Fruit fly (Drosophila melanogaster) whole organism, pupa: ENCODE data around the gene cd.

Source experiments
- CG10348 ChIP-seq: fragments of 200-800 bp; sonication (Bioruptor generic); IDR thresholded peaks from 2 replicates; pipeline ENCODE4 v1.3.6; 2022; ENCODE audit warnings: missing biosample characterization, missing genetic modification characterization
- CG12605 ChIP-seq: fragments of 200-800 bp; sonication (Bioruptor generic); IDR thresholded peaks from 2 replicates; pipeline ENCODE4 v1.3.6; 2022; ENCODE audit warnings: missing biosample characterization, missing genetic modification characterization
- CG14655 ChIP-seq: fragments of 200-800 bp; sonication (Bioruptor generic); optimal IDR thresholded peaks from 3 replicates; lab custom pipeline; 2017; ENCODE audit warnings: mild to moderate bottlenecking, missing biosample characterization, missing genetic modification reagents, missing genetic modification characterization
- CG15710 ChIP-seq: fragments of 200-800 bp; sonication (Bioruptor generic); optimal IDR thresholded peaks from 2 replicates; lab custom pipeline; 2018; ENCODE audit warnings: missing biosample characterization, mild to moderate bottlenecking, missing genetic modification characterization, moderate library complexity
- CG17806 ChIP-seq: fragments of 200-800 bp; sonication (Bioruptor generic); optimal IDR thresholded peaks from 2 replicates; lab custom pipeline; 2018; ENCODE audit warnings: missing biosample characterization, mild to moderate bottlenecking, missing genetic modification characterization, moderate library complexity
- CG32121 ChIP-seq: fragments of 200-800 bp; sonication (Bioruptor generic); IDR thresholded peaks from 2 replicates; pipeline ENCODE4 v1.3.6; 2022; ENCODE audit warnings: missing biosample characterization, missing genetic modification characterization
- CG34367 ChIP-seq: fragments of 200-800 bp; sonication (Bioruptor generic); optimal IDR thresholded peaks from 2 replicates; lab custom pipeline; 2018; ENCODE audit warnings: missing biosample characterization, mild to moderate bottlenecking, missing genetic modification characterization
- CG4496 ChIP-seq: fragments of 200-800 bp; sonication (Bioruptor generic); IDR thresholded peaks from 3 replicates; pipeline ENCODE4 v1.3.6; 2022; ENCODE audit warnings: missing biosample characterization, missing genetic modification characterization
- CG8159 ChIP-seq: fragments of 200-800 bp; sonication (Bioruptor generic); optimal IDR thresholded peaks from 3 replicates; lab custom pipeline; 2018; ENCODE audit warnings: missing biosample characterization, mild to moderate bottlenecking, missing genetic modification characterization, moderate library complexity
- CG8301 ChIP-seq: fragments of 200-800 bp; sonication (Bioruptor generic); optimal IDR thresholded peaks from 2 replicates; lab custom pipeline; 2018; ENCODE audit warnings: missing biosample characterization, mild to moderate bottlenecking, missing genetic modification characterization
- CG9948 ChIP-seq: fragments of 200-800 bp; sonication (Bioruptor generic); optimal IDR thresholded peaks from 2 replicates; lab custom pipeline; 2018; ENCODE audit warnings: missing biosample characterization, mild to moderate bottlenecking, missing genetic modification characterization, moderate library complexity
- D1 ChIP-seq: fragments of 200-800 bp; sonication (Bioruptor generic); optimal IDR thresholded peaks from 2 replicates; lab custom pipeline; 2018; ENCODE audit warnings: missing biosample characterization, mild to moderate bottlenecking, missing genetic modification characterization, moderate library complexity
- EcR ChIP-seq: fragments of 200-800 bp; sonication (Bioruptor generic); optimal IDR thresholded peaks from 3 replicates; lab custom pipeline; 2019; ENCODE audit warnings: missing biosample characterization, missing genetic modification characterization, mild to moderate bottlenecking, moderate library complexity, missing genetic modification reagents
- Ets98B ChIP-seq: fragments of 200-800 bp; sonication (Bioruptor generic); IDR thresholded peaks from 2 replicates; pipeline ENCODE4 v1.3.6; 2022; ENCODE audit warnings: missing biosample characterization, missing genetic modification characterization
- Pif1A ChIP-seq: fragments of 200-800 bp; sonication (Bioruptor generic); optimal IDR thresholded peaks from 3 replicates; lab custom pipeline; 2016; ENCODE audit warnings: missing biosample characterization, missing genetic modification characterization
- Pif1B ChIP-seq: fragments of 200-800 bp; sonication (Bioruptor generic); optimal IDR thresholded peaks from 3 replicates; lab custom pipeline; 2016; ENCODE audit warnings: missing biosample characterization, missing genetic modification characterization
- Snoo ChIP-seq: fragments of 200-800 bp; sonication (Bioruptor generic); optimal IDR thresholded peaks from 3 replicates; lab custom pipeline; 2017; ENCODE audit warnings: missing biosample characterization, mild to moderate bottlenecking, missing genetic modification characterization, inconsistent platforms
- fd96Ca ChIP-seq: fragments of 200-800 bp; sonication (Bioruptor generic); IDR thresholded peaks from 3 replicates; pipeline ENCODE4 v1.3.6; 2022; ENCODE audit warnings: missing biosample characterization, missing genetic modification characterization
- gl ChIP-seq: fragments of 200-800 bp; sonication (Bioruptor generic); optimal IDR thresholded peaks from 2 replicates; lab custom pipeline; 2018; ENCODE audit warnings: missing biosample characterization, mild to moderate bottlenecking, missing genetic modification characterization
- rn ChIP-seq: fragments of 200-800 bp; sonication (Bioruptor generic); IDR thresholded peaks from 2 replicates; pipeline ENCODE4 v1.3.6; 2022; ENCODE audit warnings: missing biosample characterization, missing genetic modification characterization

The cd gene

DNA sequence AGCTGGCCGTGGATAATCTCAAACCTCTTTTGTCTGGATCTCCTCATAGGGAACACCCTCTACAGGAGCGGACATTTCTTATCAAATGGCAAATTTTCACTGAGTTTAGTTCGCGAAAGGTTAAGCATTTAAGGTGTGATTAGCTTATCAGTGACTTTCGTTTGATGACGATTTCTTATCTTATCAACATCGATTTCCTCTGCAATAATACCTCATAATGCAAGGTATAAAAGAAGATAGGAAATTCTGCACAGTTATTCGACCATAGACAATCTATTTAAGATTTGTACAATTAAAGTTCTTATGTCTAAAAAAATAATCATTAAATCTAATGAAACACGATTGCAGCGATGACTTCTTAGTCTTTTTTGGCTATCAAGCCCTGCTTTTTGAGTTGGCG, 39.0 kb downstream of the cd start, which contains the start of gene Takl2:
Gene Takl2 (minus strand): TSS at position 101 of the 400 bp plus-strand sequence.
- no peak for TF ChIP-seq CG12605
- TF ChIP-seq CG10348 = no peak

DNA sequence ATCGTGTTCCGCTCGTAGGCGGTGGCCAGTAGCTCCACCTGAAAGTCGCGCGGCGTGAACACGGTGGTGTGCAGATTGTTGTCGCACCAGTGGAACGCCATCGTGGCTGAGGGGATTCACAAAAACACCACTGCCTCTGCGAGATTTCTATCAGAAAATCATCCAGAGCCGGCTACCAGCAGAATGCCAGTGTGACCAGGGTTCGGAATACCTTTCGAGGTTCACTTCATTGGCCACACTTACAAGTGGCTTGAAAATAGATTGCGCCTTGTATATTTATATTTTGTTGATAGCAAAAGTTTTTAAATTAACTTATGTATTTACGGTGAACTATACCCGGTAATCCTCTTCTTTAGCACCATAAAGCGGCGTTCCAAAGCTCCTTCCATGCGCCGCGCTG, 46.2 kb downstream of the cd start, which contains the start of the genes Dcr-1 and CG6985:
Gene Dcr-1 (minus strand): TSS at position 162 of the 400 bp plus-strand sequence.
Gene CG6985 (plus strand): TSS at position 221 of the 400 bp plus-strand sequence.
- TF ChIP-seq Pif1B (GFP tag; lab: Kevin White, UChicago) = no peak
- no peak for TF ChIP-seq D1
- no peak for TF ChIP-seq fd96Ca (GFP tag; lab: Robert Waterston, UW)
- TF ChIP-seq CG12605 = no peak
- no peak for TF ChIP-seq CG4496 (GFP tag; lab: Robert Waterston, UW)
- no peak for TF ChIP-seq CG14655 (GFP tag; lab: Kevin White, UChicago)
- TF ChIP-seq Pif1A (GFP tag; lab: Kevin White, UChicago) = no peak
- no peak for TF ChIP-seq gl (tag; lab: Kevin White, UChicago)
- TF ChIP-seq rn (GFP tag; lab: Robert Waterston, UW) = no peak
- no peak for TF ChIP-seq Snoo (tag; lab: Kevin White, UChicago)
- no peak for TF ChIP-seq CG17806 (tag; lab: Kevin White, UChicago)
- no peak for TF ChIP-seq Ets98B (GFP tag; lab: Robert Waterston, UW)
- TF ChIP-seq CG10348 = no peak
- no peak for TF ChIP-seq CG34367 (tag; lab: Kevin White, UChicago)
- no peak for TF ChIP-seq CG8301
- no peak for TF ChIP-seq EcR (GFP tag; lab: Kevin White, UChicago)
- TF ChIP-seq CG8159 (tag; lab: Kevin White, UChicago) = no peak
- no peak for TF ChIP-seq CG15710 (tag; lab: Kevin White, UChicago)

DNA sequence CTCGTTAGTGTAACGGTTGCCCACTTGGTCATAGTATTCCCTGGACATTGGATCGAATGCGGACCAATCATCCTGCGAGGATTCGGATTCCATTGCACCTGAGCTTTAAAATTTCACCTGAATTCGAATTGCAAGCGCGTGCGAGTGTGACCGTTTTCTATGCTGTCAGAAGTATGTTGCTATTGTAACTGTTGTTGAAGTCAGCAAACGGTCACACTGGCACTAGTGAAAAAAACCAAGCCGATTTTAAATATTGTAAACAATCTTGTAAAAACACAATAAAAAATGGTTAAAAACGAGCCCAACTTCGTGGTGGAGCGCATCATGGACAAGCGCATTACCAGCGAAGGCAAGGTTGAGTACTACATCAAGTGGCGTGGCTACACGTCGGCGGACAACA, 50.7 kb downstream of the cd start, which contains the start of the genes vret and HP1c:
Gene vret (minus strand): TSS at position 150 of the 400 bp plus-strand sequence.
Gene HP1c (plus strand): TSS at position 189 of the 400 bp plus-strand sequence.
- TF ChIP-seq CG34367 (tag; lab: Kevin White, UChicago) = no peak
- no peak for TF ChIP-seq CG8301
- no peak for TF ChIP-seq CG9948 (tag; lab: Kevin White, UChicago)
- no peak for TF ChIP-seq CG32121 (GFP tag; lab: Robert Waterston, UW)
- TF ChIP-seq EcR (GFP tag; lab: Kevin White, UChicago) = no peak
- no peak for TF ChIP-seq CG10348
- TF ChIP-seq CG12605 = no peak
- no peak for TF ChIP-seq CG8159 (tag; lab: Kevin White, UChicago)
- no peak for TF ChIP-seq Pif1B (GFP tag; lab: Kevin White, UChicago)
- TF ChIP-seq fd96Ca (GFP tag; lab: Robert Waterston, UW) = no peak
